Fruit fly (Drosophila melanogaster) whole organism, wandering third instar larva: ENCODE measurements around the gene CG7058.
A peak's percentile ranks its signal among the peaks of the same experiment; 100 is the strongest.

Source experiments
- Abd-B ChIP-seq: fragments of >200 bp; optimal IDR thresholded peaks from 2 replicates; lab custom pipeline; 2017; ENCODE audit warnings: missing biosample characterization, missing genetic modification characterization
- CG32264 ChIP-seq: fragments of 200-800 bp; sonication (Bioruptor generic); optimal IDR thresholded peaks from 2 replicates; lab custom pipeline; 2016; ENCODE audit warnings: missing biosample characterization, missing genetic modification characterization
- CG9705 ChIP-seq: fragments of 200-800 bp; sonication (Bioruptor generic); optimal IDR thresholded peaks from 2 replicates; lab custom pipeline; 2018; ENCODE audit warnings: missing biosample characterization, mild to moderate bottlenecking, missing genetic modification characterization
- Dfd ChIP-seq: fragments of >200 bp; optimal IDR thresholded peaks from 2 replicates; lab custom pipeline; 2017; ENCODE audit warnings: missing biosample characterization, missing genetic modification characterization
- GATAd ChIP-seq: sonication (Bioruptor generic); optimal IDR thresholded peaks from 2 replicates; lab custom pipeline; 2016; ENCODE audit warnings: missing biosample characterization, missing genetic modification characterization
- HLH106 ChIP-seq: fragments of 200-800 bp; optimal IDR thresholded peaks from 3 replicates; lab custom pipeline; 2019; ENCODE audit warnings: missing biosample characterization, mild to moderate bottlenecking, missing genetic modification characterization, moderate library complexity
- Hnf4 ChIP-seq: fragments of 200-800 bp; sonication (Bioruptor generic); optimal IDR thresholded peaks from 2 replicates; lab custom pipeline; 2016; ENCODE audit warnings: missing biosample characterization, mild to moderate bottlenecking, missing genetic modification characterization
- Hr78 ChIP-seq: fragments of >200 bp; optimal IDR thresholded peaks from 2 replicates; lab custom pipeline; 2017; ENCODE audit warnings: missing biosample characterization, missing genetic modification characterization
- Hr83 ChIP-seq: fragments of 200-300 bp; sonication (Bioruptor generic); optimal IDR thresholded peaks from 2 replicates; lab custom pipeline; 2016; ENCODE audit warnings: missing biosample characterization, mild to moderate bottlenecking, missing genetic modification characterization, moderate library complexity; ENCODE audit not compliant: poor library complexity, severe bottlenecking
- Jra ChIP-seq: sonication (Bioruptor generic); optimal IDR thresholded peaks from 2 replicates; lab custom pipeline; 2016; ENCODE audit warnings: missing biosample characterization, missing genetic modification characterization
- Myc ChIP-seq: fragments of >200 bp; optimal IDR thresholded peaks from 2 replicates; lab custom pipeline; 2017
- N ChIP-seq: fragments of >200 bp; optimal IDR thresholded peaks from 2 replicates; lab custom pipeline; 2018; ENCODE audit warnings: missing biosample characterization, missing external identifiers, missing genetic modification characterization
- Rel ChIP-seq, 2 experiments: fragments of 200-800 bp; sonication (Bioruptor generic) in 1 of 2; optimal IDR thresholded peaks; 2 replicates in 1 of 2; 3 replicates in 1 of 2; lab custom pipeline; 2016 to 2019; ENCODE audit warnings: mild to moderate bottlenecking in 2 of 2, missing biosample characterization in 2 of 2, missing genetic modification characterization in 2 of 2, moderate library complexity in 1 of 2
- Sp1 ChIP-seq: fragments of 200-800 bp; sonication (Bioruptor generic); optimal IDR thresholded peaks from 3 replicates; lab custom pipeline; 2019; ENCODE audit warnings: missing biosample characterization, mild to moderate bottlenecking, missing genetic modification characterization, moderate library complexity
- Vsx2 ChIP-seq: fragments of 200-300, 225-300 bp; sonication (Bioruptor generic); optimal IDR thresholded peaks from 2 replicates; lab custom pipeline; 2018; ENCODE audit warnings: missing biosample characterization, missing genetic modification characterization; ENCODE audit not compliant: partially characterized antibody
- br ChIP-seq: fragments of 200-800 bp; sonication (Bioruptor generic); optimal IDR thresholded peaks from 2 replicates; lab custom pipeline; 2016; ENCODE audit warnings: missing biosample characterization, missing genetic modification characterization
- brk ChIP-seq: fragments of 200-800 bp; sonication (Bioruptor generic); optimal IDR thresholded peaks from 2 replicates; lab custom pipeline; 2016; ENCODE audit warnings: missing biosample characterization, mild to moderate bottlenecking, missing genetic modification characterization
- dl ChIP-seq, 2 experiments: fragments of 175-275, 200-275 bp in 1 of 2; fragments of 200-275 bp in 1 of 2; sonication (Bioruptor generic); optimal IDR thresholded peaks; lab custom pipeline; 2018; ENCODE audit warnings: mild to moderate bottlenecking in 2 of 2, missing biosample characterization in 2 of 2, missing genetic modification characterization in 2 of 2, moderate library complexity in 2 of 2; ENCODE audit not compliant: partially characterized antibody in 2 of 2, insufficient read depth in 1 of 2
- dmrt93B ChIP-seq: fragments of 200-800 bp; sonication (Bioruptor generic); optimal IDR thresholded peaks from 2 replicates; lab custom pipeline; 2018; ENCODE audit warnings: missing biosample characterization, mild to moderate bottlenecking, missing genetic modification characterization
- dsf ChIP-seq: sonication (Bioruptor generic); optimal IDR thresholded peaks from 2 replicates; lab custom pipeline; 2016; ENCODE audit warnings: missing biosample characterization, missing genetic modification characterization, borderline replicate concordance
- ey ChIP-seq: fragments of 200-800 bp; sonication (Bioruptor generic); optimal IDR thresholded peaks from 2 replicates; lab custom pipeline; 2016; ENCODE audit warnings: missing biosample characterization, missing genetic modification characterization
- foxo ChIP-seq, 2 experiments: fragments of 200-800 bp; sonication (Bioruptor generic); optimal IDR thresholded peaks; 2 replicates in 1 of 2; 3 replicates in 1 of 2; lab custom pipeline; 2016 to 2017; ENCODE audit warnings: missing biosample characterization in 2 of 2, missing genetic modification characterization in 2 of 2
- fru ChIP-seq: fragments of 200-800 bp; sonication (Bioruptor generic); optimal IDR thresholded peaks from 3 replicates; lab custom pipeline; 2016; ENCODE audit warnings: missing biosample characterization, mild to moderate bottlenecking, missing genetic modification characterization
- h ChIP-seq: fragments of 200-800 bp; sonication (Bioruptor generic); optimal IDR thresholded peaks from 3 replicates; lab custom pipeline; 2016; ENCODE audit warnings: missing biosample characterization, mild to moderate bottlenecking, missing genetic modification characterization
- jim ChIP-seq: fragments of 175-275, 200-325 bp; sonication (Bioruptor generic); optimal IDR thresholded peaks from 2 replicates; lab custom pipeline; 2016; ENCODE audit warnings: missing biosample characterization, mild to moderate bottlenecking, missing genetic modification characterization
- pan ChIP-seq: fragments of >200 bp; optimal IDR thresholded peaks from 2 replicates; lab custom pipeline; 2017
- psq ChIP-seq: fragments of 200-800 bp; sonication (Bioruptor generic); optimal IDR thresholded peaks from 3 replicates; lab custom pipeline; 2017; ENCODE audit warnings: missing biosample characterization, mild to moderate bottlenecking, missing genetic modification characterization, moderate library complexity
- rgr ChIP-seq: fragments of 200-800 bp; sonication (Bioruptor generic); optimal IDR thresholded peaks from 3 replicates; lab custom pipeline; 2016; ENCODE audit warnings: missing biosample characterization, mild to moderate bottlenecking, missing genetic modification characterization
- sage ChIP-seq: fragments of 200-800 bp; sonication (Bioruptor generic); optimal IDR thresholded peaks from 2 replicates; lab custom pipeline; 2016; ENCODE audit warnings: missing biosample characterization, mild to moderate bottlenecking, missing genetic modification characterization
- sv ChIP-seq: fragments of 200-800 bp; sonication (Bioruptor generic); optimal IDR thresholded peaks from 3 replicates; lab custom pipeline; 2016; ENCODE audit warnings: missing biosample characterization, missing genetic modification characterization
- tai ChIP-seq: sonication (Bioruptor generic); optimal IDR thresholded peaks from 2 replicates; lab custom pipeline; 2016; ENCODE audit warnings: missing biosample characterization, missing genetic modification characterization
- usp ChIP-seq: fragments of >200 bp; optimal IDR thresholded peaks from 2 replicates; lab custom pipeline; 2017; ENCODE audit warnings: missing biosample characterization, missing genetic modification characterization
- woc ChIP-seq: sonication (Bioruptor generic); optimal IDR thresholded peaks from 2 replicates; lab custom pipeline; 2016; ENCODE audit warnings: missing biosample characterization, mild to moderate bottlenecking, missing genetic modification characterization

The CG7058 gene

dm6 chrX:18779662-18780061, 26.8 kb upstream of the CG7058 start:
- TF ChIP-seq Abd-B (no peak), ey (no peak), Hr78 (no peak), tai (GFP tag; lab: Kevin White, UChicago) (no peak), dsf (GFP tag; lab: Kevin White, UChicago) (no peak), psq (GFP tag; lab: Kevin White, UChicago) (no peak), brk (GFP tag; lab: Kevin White, UChicago) (no peak), rgr (no peak)

- no peak for TF ChIP-seq Abd-B
- no peak for TF ChIP-seq brk (GFP tag; lab: Kevin White, UChicago)
- TF ChIP-seq Hr78 = no peak
Measured at dm6 chrX:18780260-18780659, 26.2 kb upstream of the CG7058 start.

dm6 chrX:18783417-18784123, 22.9 kb upstream of the CG7058 start, which contains the start of gene CG18259:
Gene CG18259 (minus strand): TSS chrX:18783494.
- TF ChIP-seq HLH106 (tag; lab: Kevin White, UChicago) = peak; percentile 26
- TF ChIP-seq N = peak; percentile 83
- TF ChIP-seq woc (GFP tag; lab: Kevin White, UChicago) = peak; percentile 63
- peak in 1 of 2 experiments; percentile 5 for TF ChIP-seq foxo (GFP tag; optimal IDR thresholded peaks at IDR 0.05; lab: Kevin White, UChicago)
- peak; percentile 21 for TF ChIP-seq Hnf4 (GFP tag; lab: Kevin White, UChicago)
- no peak for TF ChIP-seq Dfd
- no peak for TF ChIP-seq fru
- peak; percentile 17 for TF ChIP-seq Sp1 (GFP tag; lab: Kevin White, UChicago)
- TF ChIP-seq Hr83 = no peak
- peak; percentile 1 for TF ChIP-seq Myc (lab: Kevin White, UChicago)
- TF ChIP-seq CG9705 (GFP tag; lab: Kevin White, UChicago) = peak; percentile 18
- peak; percentile 19 for TF ChIP-seq h (GFP tag; lab: Kevin White, UChicago)
- TF ChIP-seq, all 38 proteins: peak for 9

- no peak for TF ChIP-seq usp (GFP tag; lab: Kevin White, UChicago)
- peak; percentile 7 for TF ChIP-seq HLH106 (tag; lab: Kevin White, UChicago)
- peak; percentile 39 for TF ChIP-seq Abd-B
- no peak for TF ChIP-seq fru
- TF ChIP-seq N = peak; percentile 95
- peak; percentile 67 for TF ChIP-seq Hr78
- TF ChIP-seq woc (GFP tag; lab: Kevin White, UChicago) = peak; percentile 10
- TF ChIP-seq Rel (GFP tag; optimal IDR thresholded peaks at IDR 0.05; lab: Kevin White, UChicago) = no peak
- TF ChIP-seq Rel (tag; optimal IDR thresholded peaks at IDR 0.05; lab: Kevin White, UChicago) = peak; percentile 14
- TF ChIP-seq h (GFP tag; lab: Kevin White, UChicago) = peak; percentile 10
Measured at dm6 chrX:18788143-18788745, 18.2 kb upstream of the CG7058 start, which contains the start of the genes CG6961 and S6KL. Gene CG6961 (minus strand): TSS chrX:18788210. Gene S6KL (plus strand): TSS chrX:18788464.

- TF ChIP-seq pan = no peak
- peak; percentile 50 for TF ChIP-seq rgr
- TF ChIP-seq ey = peak; percentile 55
- TF ChIP-seq Jra (GFP tag; lab: Kevin White, UChicago) = peak; percentile 29
- TF ChIP-seq CG32264 (GFP tag; lab: Kevin White, UChicago) = no peak
- no peak for TF ChIP-seq usp (GFP tag; lab: Kevin White, UChicago)
- no peak for TF ChIP-seq GATAd
- peak; percentile 27 for TF ChIP-seq Hnf4 (GFP tag; lab: Kevin White, UChicago)
- no peak for TF ChIP-seq brk (GFP tag; lab: Kevin White, UChicago)
- TF ChIP-seq Rel (GFP tag; optimal IDR thresholded peaks at IDR 0.05; lab: Kevin White, UChicago) = no peak
- peak; percentile 13 for TF ChIP-seq Rel (tag; optimal IDR thresholded peaks at IDR 0.05; lab: Kevin White, UChicago)
- TF ChIP-seq dmrt93B (GFP tag; lab: Kevin White, UChicago) = peak; percentile 12
- peak; percentile 59 for TF ChIP-seq br (GFP tag; lab: Kevin White, UChicago)
- peak; percentile 68 for TF ChIP-seq fru
- no peak for TF ChIP-seq sage
- TF ChIP-seq CG9705 (GFP tag; lab: Kevin White, UChicago) = no peak
- TF ChIP-seq Sp1 (GFP tag; lab: Kevin White, UChicago) = peak; percentile 43
- TF ChIP-seq Myc (lab: Kevin White, UChicago) = no peak
- peak; percentile 14 for TF ChIP-seq HLH106 (tag; lab: Kevin White, UChicago)
- TF ChIP-seq Abd-B = no peak
- TF ChIP-seq dl (GFP tag; optimal IDR thresholded peaks at IDR 0.05; lab: Kevin White, UChicago; ENCODE audit: insufficient read depth in 1 of 2, partially characterized antibody in 2 of 2) = no peak
- no peak for TF ChIP-seq dsf (GFP tag; lab: Kevin White, UChicago)
- TF ChIP-seq woc (GFP tag; lab: Kevin White, UChicago) = peak; percentile 59
- no peak for TF ChIP-seq Vsx2 (GFP tag; lab: Kevin White, UChicago)
- no peak for TF ChIP-seq Hr78
- no peak for TF ChIP-seq Dfd
- peak; percentile 52 for TF ChIP-seq sv
- no peak for TF ChIP-seq jim
- no peak for TF ChIP-seq Hr83
- TF ChIP-seq tai (GFP tag; lab: Kevin White, UChicago) = no peak
- no peak for TF ChIP-seq N
- peak in 1 of 2 experiments; percentile 29 for TF ChIP-seq foxo (GFP tag; optimal IDR thresholded peaks at IDR 0.05; lab: Kevin White, UChicago)
Measured at dm6 chrX:18789353-18790210, 16.9 kb upstream of the CG7058 start.
